Fruit fly (Drosophila melanogaster) whole organism, embryonic: ENCODE data around the gene Spn88Ea.

ENCODE experiments used
- ATbp ChIP-seq: fragments of 200-800 bp; sonication (Bioruptor generic); optimal IDR thresholded peaks from 2 replicates; lab custom pipeline; 2017; ENCODE audit warnings: missing biosample characterization, mild to moderate bottlenecking, missing genetic modification characterization, missing genetic modification reagents
- Adf1 ChIP-seq: fragments of 200-800 bp; sonication (Bioruptor generic); IDR thresholded peaks from 2 replicates; pipeline ENCODE4 v1.3.6; 2022; ENCODE audit warnings: missing biosample characterization, missing genetic modification characterization
- Blimp-1 ChIP-seq: fragments of 200-800 bp; sonication (Bioruptor generic); optimal IDR thresholded peaks from 3 replicates; lab custom pipeline; 2018; ENCODE audit warnings: missing biosample characterization, missing genetic modification characterization, mild to moderate bottlenecking, moderate library complexity, missing genetic modification reagents
- CG11504 ChIP-seq: fragments of 200-800 bp; sonication (Bioruptor generic); optimal IDR thresholded peaks from 3 replicates; lab custom pipeline; 2019; ENCODE audit warnings: missing biosample characterization, mild to moderate bottlenecking, missing genetic modification characterization, moderate library complexity
- CG12236 ChIP-seq: fragments of 200-800 bp; sonication (Bioruptor generic); optimal IDR thresholded peaks from 2 replicates; lab custom pipeline; 2016; ENCODE audit warnings: missing biosample characterization, missing genetic modification characterization
- CG12769 ChIP-seq: fragments of 200-800 bp; sonication (Bioruptor generic); optimal IDR thresholded peaks from 2 replicates; lab custom pipeline; 2019; ENCODE audit warnings: missing biosample characterization, mild to moderate bottlenecking, missing genetic modification characterization, moderate library complexity
- CG13775 ChIP-seq: fragments of 200-800 bp; sonication (Bioruptor generic); optimal IDR thresholded peaks from 3 replicates; lab custom pipeline; 2017; ENCODE audit warnings: missing biosample characterization, mild to moderate bottlenecking, missing genetic modification characterization
- CG13894 ChIP-seq: fragments of 200-800 bp; sonication (Bioruptor generic); optimal IDR thresholded peaks from 3 replicates; lab custom pipeline; 2018; ENCODE audit warnings: missing biosample characterization, mild to moderate bottlenecking, missing genetic modification characterization, moderate library complexity
- CG15011 ChIP-seq: fragments of 200-800 bp; sonication (Bioruptor generic); optimal IDR thresholded peaks from 3 replicates; lab custom pipeline; 2018; ENCODE audit warnings: missing biosample characterization, mild to moderate bottlenecking, missing genetic modification characterization
- CG15269 ChIP-seq: fragments of 200-800 bp; sonication (Bioruptor generic); optimal IDR thresholded peaks from 2 replicates; lab custom pipeline; 2018; ENCODE audit warnings: missing biosample characterization, mild to moderate bottlenecking, missing genetic modification characterization, moderate library complexity
- CG1792 ChIP-seq: fragments of 200-800 bp; sonication (Bioruptor generic); optimal IDR thresholded peaks from 2 replicates; lab custom pipeline; 2016; ENCODE audit warnings: missing biosample characterization, missing genetic modification characterization
- CG1832 ChIP-seq: fragments of 200-800 bp; sonication (Bioruptor generic); optimal IDR thresholded peaks from 2 replicates; lab custom pipeline; 2017; ENCODE audit warnings: missing biosample characterization, mild to moderate bottlenecking, missing genetic modification characterization, inconsistent platforms
- CG18599 ChIP-seq: fragments of 200-800 bp; sonication (Bioruptor generic); optimal IDR thresholded peaks from 3 replicates; lab custom pipeline; 2017; ENCODE audit warnings: missing biosample characterization, missing genetic modification characterization, mild to moderate bottlenecking, moderate library complexity, missing genetic modification reagents
- CG34376 ChIP-seq: fragments of 200-800 bp; sonication (Bioruptor generic); optimal IDR thresholded peaks from 2 replicates; lab custom pipeline; 2018; ENCODE audit warnings: missing biosample characterization, mild to moderate bottlenecking, missing genetic modification characterization
- CG4820 ChIP-seq: fragments of 200-800 bp; sonication (Bioruptor generic); optimal IDR thresholded peaks from 3 replicates; lab custom pipeline; 2016; ENCODE audit warnings: missing biosample characterization, missing genetic modification characterization
- CG6813 ChIP-seq: fragments of 200-800 bp; sonication (Bioruptor generic); optimal IDR thresholded peaks from 2 replicates; lab custom pipeline; 2017; ENCODE audit warnings: missing biosample characterization, missing genetic modification characterization, mild to moderate bottlenecking, moderate library complexity, missing genetic modification reagents
- CG8924 ChIP-seq: fragments of 200-800 bp; optimal IDR thresholded peaks from 3 replicates; lab custom pipeline; 2019; ENCODE audit warnings: missing biosample characterization, mild to moderate bottlenecking, missing genetic modification characterization, moderate library complexity
- Dip2 ChIP-seq: fragments of 200-800 bp; sonication (Bioruptor generic); IDR thresholded peaks from 2 replicates; pipeline ENCODE4 v1.3.6; 2022; ENCODE audit warnings: missing biosample characterization, missing genetic modification characterization
- E2f2 ChIP-seq: fragments of 200-800 bp; sonication (Bioruptor generic); IDR thresholded peaks from 2 replicates; pipeline ENCODE4 v1.3.6; 2022; ENCODE audit warnings: missing biosample characterization, missing genetic modification characterization
- Hr3 ChIP-seq: fragments of 200-800 bp; sonication (Bioruptor generic); optimal IDR thresholded peaks from 3 replicates; lab custom pipeline; 2016; ENCODE audit warnings: missing biosample characterization, missing genetic modification characterization
- Lpt ChIP-seq: fragments of >200 bp; optimal IDR thresholded peaks from 2 replicates; lab custom pipeline; 2018; ENCODE audit warnings: missing biosample characterization, missing genetic modification characterization
- Myb ChIP-seq: fragments of 200-800 bp; sonication (Bioruptor generic); optimal IDR thresholded peaks from 2 replicates; lab custom pipeline; 2016; ENCODE audit warnings: missing biosample characterization, missing genetic modification characterization
- NK7.1 ChIP-seq: fragments of 200-800 bp; sonication (Bioruptor generic); optimal IDR thresholded peaks from 3 replicates; lab custom pipeline; 2016; ENCODE audit warnings: missing biosample characterization, missing genetic modification characterization
- Neu2 ChIP-seq: fragments of 200-800 bp; sonication (Bioruptor generic); optimal IDR thresholded peaks from 3 replicates; lab custom pipeline; 2016; ENCODE audit warnings: missing biosample characterization, missing genetic modification characterization, borderline replicate concordance
- Six4 ChIP-seq: fragments of 200-800 bp; sonication (Bioruptor generic); optimal IDR thresholded peaks from 2 replicates; lab custom pipeline; 2016; ENCODE audit warnings: missing biosample characterization, missing genetic modification characterization
- Sox100B ChIP-seq: fragments of 200-800 bp; sonication (Bioruptor generic); optimal IDR thresholded peaks from 3 replicates; lab custom pipeline; 2018; ENCODE audit warnings: missing biosample characterization, mild to moderate bottlenecking, missing genetic modification characterization
- Trl ChIP-seq, 3 experiments: fragments of >200 bp in 2 of 3; fragments of 200-800 bp in 1 of 3; sonication (Bioruptor generic) in 1 of 3; optimal IDR thresholded peaks; 2 replicates in 1 of 3; 3 replicates in 2 of 3; lab custom pipeline; 2016 to 2017; ENCODE audit warnings: missing biosample characterization in 1 of 3, missing genetic modification characterization in 1 of 3
- ab ChIP-seq: fragments of 200-800 bp; sonication (Bioruptor generic); optimal IDR thresholded peaks from 2 replicates; lab custom pipeline; 2016; ENCODE audit warnings: missing biosample characterization, missing genetic modification characterization
- ac ChIP-seq: fragments of 200-800 bp; sonication (Bioruptor generic); optimal IDR thresholded peaks from 3 replicates; lab custom pipeline; 2017; ENCODE audit warnings: missing biosample characterization, mild to moderate bottlenecking, missing genetic modification characterization
- croc ChIP-seq: fragments of 200-800 bp; sonication (Bioruptor generic); conservative IDR thresholded peaks from 3 replicates; pipeline ENCODE4 v1.3.6; 2022; ENCODE audit warnings: missing biosample characterization, missing genetic modification characterization
- danr ChIP-seq: fragments of 200-800 bp; sonication (Bioruptor generic); IDR thresholded peaks from 2 replicates; pipeline ENCODE4 v1.3.6; 2022; ENCODE audit warnings: missing biosample characterization, missing genetic modification characterization
- dmrt11E ChIP-seq: fragments of 200-800 bp; sonication (Bioruptor generic); optimal IDR thresholded peaks from 3 replicates; lab custom pipeline; 2018; ENCODE audit warnings: missing biosample characterization, mild to moderate bottlenecking, missing genetic modification characterization, moderate library complexity
- esg ChIP-seq: fragments of 200-800 bp; sonication (Bioruptor generic); conservative IDR thresholded peaks from 2 replicates; pipeline ENCODE4 v1.3.6; 2022; ENCODE audit warnings: missing biosample characterization, missing genetic modification characterization
- fd96Cb ChIP-seq: fragments of 200-800 bp; sonication (Bioruptor generic); optimal IDR thresholded peaks from 2 replicates; lab custom pipeline; 2018; ENCODE audit warnings: missing biosample characterization, mild to moderate bottlenecking, missing genetic modification characterization, moderate library complexity
- fu2 ChIP-seq: fragments of 200-800 bp; sonication (Bioruptor generic); optimal IDR thresholded peaks from 2 replicates; lab custom pipeline; 2016; ENCODE audit warnings: missing biosample characterization, missing genetic modification characterization
- gcm ChIP-seq: fragments of 200-800 bp; sonication (Bioruptor generic); optimal IDR thresholded peaks from 2 replicates; lab custom pipeline; 2019; ENCODE audit warnings: missing biosample characterization, mild to moderate bottlenecking, missing genetic modification characterization, moderate library complexity
- gt ChIP-seq: fragments of 200-800 bp; sonication (Bioruptor generic); IDR thresholded peaks from 2 replicates; pipeline ENCODE4 v1.3.6; 2022; ENCODE audit warnings: missing biosample characterization, missing genetic modification characterization
- lbe ChIP-seq: fragments of 200-800 bp; sonication (Bioruptor generic); optimal IDR thresholded peaks from 2 replicates; lab custom pipeline; 2016; ENCODE audit warnings: missing biosample characterization, mild to moderate bottlenecking, missing genetic modification characterization
- maf-S ChIP-seq: fragments of 200-800 bp; sonication (Bioruptor generic); optimal IDR thresholded peaks from 2 replicates; lab custom pipeline; 2016; ENCODE audit warnings: missing biosample characterization, missing genetic modification characterization
- mld ChIP-seq: fragments of 200-800 bp; sonication (Bioruptor generic); IDR thresholded peaks from 3 replicates; pipeline ENCODE4 v1.3.6; 2022; ENCODE audit warnings: missing biosample characterization, missing genetic modification characterization; ENCODE audit not compliant: partially characterized antibody
- phol ChIP-seq: fragments of 200-800 bp; sonication (Bioruptor generic); optimal IDR thresholded peaks from 3 replicates; lab custom pipeline; 2018; ENCODE audit warnings: missing biosample characterization, mild to moderate bottlenecking, missing genetic modification characterization, moderate library complexity
- sens ChIP-seq: fragments of 200-800 bp; sonication (Bioruptor generic); peaks from one replicate; lab custom pipeline; 2016; ENCODE audit warnings: missing biosample characterization, missing genetic modification characterization
- sisA ChIP-seq: fragments of 200-800 bp; sonication (Bioruptor generic); IDR thresholded peaks from 2 replicates; pipeline ENCODE4 v1.3.6; 2022; ENCODE audit warnings: missing biosample characterization, missing genetic modification characterization
- slp2 ChIP-seq: fragments of 200-800 bp; sonication (Bioruptor generic); optimal IDR thresholded peaks from 2 replicates; lab custom pipeline; 2016; ENCODE audit warnings: missing biosample characterization, missing genetic modification characterization
- ttk ChIP-seq: fragments of 200-800 bp; sonication (Bioruptor generic); IDR thresholded peaks from 2 replicates; pipeline ENCODE4 v2.1.2; 2022; ENCODE audit warnings: missing biosample characterization, missing genetic modification characterization
- unc-4 ChIP-seq: fragments of 200-800 bp; sonication (Bioruptor generic); IDR thresholded peaks from 2 replicates; pipeline ENCODE4 v1.3.6; 2022; ENCODE audit warnings: missing biosample characterization, missing genetic modification characterization; ENCODE audit not compliant: partially characterized antibody
- zen ChIP-seq: fragments of 200-800 bp; sonication (Bioruptor generic); optimal IDR thresholded peaks from 3 replicates; lab custom pipeline; 2018; ENCODE audit warnings: missing biosample characterization, mild to moderate bottlenecking, missing genetic modification characterization, moderate library complexity

Gene Spn88Ea

dm6 chr3R:15196134-15197034 lies 9.9 kb downstream of the Spn88Ea start, which contains the start of the genes Kpc1 and CG42542 (continued):
- TF ChIP-seq Sox100B (GFP tag; lab: Kevin White, UChicago) (no peak), CG12236 (GFP tag; lab: Kevin White, UChicago) (peak; percentile 33), lbe (GFP tag; lab: Kevin White, UChicago) (no peak), Blimp-1 (GFP tag; lab: Kevin White, UChicago) (peak; percentile 90), gcm (no peak), CG12769 (tag; lab: Kevin White, UChicago) (no peak), Lpt (GFP tag; lab: Kevin White, UChicago) (no peak), CG8924 (tag; lab: Kevin White, UChicago) (peak; percentile 44), zen (tag; lab: Kevin White, UChicago) (peak; percentile 26), sens (GFP tag; lab: Kevin White, UChicago) (peak; percentile 93), CG13894 (tag; lab: Kevin White, UChicago) (no peak), phol (tag; lab: Kevin White, UChicago) (peak; percentile 54), esg (GFP tag; lab: Robert Waterston, UW) (peak; percentile 28; the same call in 1 of the 2 replicates), CG6813 (peak; percentile 19), CG15269 (peak; percentile 55), CG4820 (peak; percentile 60), E2f2 (GFP tag; lab: Robert Waterston, UW) (peak; percentile 89), mld (GFP tag; lab: Robert Waterston, UW) (peak; percentile 59; the same call in 1 of the 3 replicates), CG15011 (GFP tag; lab: Kevin White, UChicago) (peak; percentile 20), sisA (GFP tag; lab: Robert Waterston, UW) (peak; percentile 37; the same call in 1 of the 2 replicates), ATbp (GFP tag; lab: Kevin White, UChicago) (peak; percentile 44), CG34376 (GFP tag; lab: Kevin White, UChicago) (peak; percentile 61), Hr3 (GFP tag; lab: Kevin White, UChicago) (peak; percentile 74), fu2 (peak; percentile 50), slp2 (GFP tag; lab: Kevin White, UChicago) (peak; percentile 67), Adf1 (GFP tag; lab: Robert Waterston, UW) (peak; percentile 50; the same call in 1 of the 2 replicates), ab (GFP tag; lab: Kevin White, UChicago) (peak; percentile 78), maf-S (GFP tag; lab: Kevin White, UChicago) (peak; percentile 63), gt (GFP tag; lab: Robert Waterston, UW) (no peak), CG11504 (tag; lab: Kevin White, UChicago) (no peak), dmrt11E (peak; percentile 75), CG1792 (peak; percentile 43), Myb (GFP tag; lab: Kevin White, UChicago) (peak; percentile 80), NK7.1 (GFP tag; lab: Kevin White, UChicago) (peak; percentile 48), CG1832 (peak; percentile 67), Six4 (GFP tag; lab: Kevin White, UChicago) (peak; percentile 49), danr (peak; percentile 39; the same call in 1 of the 2 replicates), CG13775 (GFP tag; lab: Kevin White, UChicago) (peak; percentile 81), Trl (optimal IDR thresholded peaks at IDR 0.05; lab: Kevin White, UChicago) (no peak), Trl (GFP tag; optimal IDR thresholded peaks at IDR 0.05; lab: Kevin White, UChicago) (peak; percentile 77), ttk (peak; percentile 46; the same call in 1 of the 2 replicates), ac (GFP tag; lab: Kevin White, UChicago) (no peak), Neu2 (GFP tag; lab: Kevin White, UChicago) (no peak), Dip2 (GFP tag; lab: Robert Waterston, UW) (no peak), unc-4 (GFP tag; lab: Robert Waterston, UW) (peak; percentile 92), fd96Cb (tag; lab: Kevin White, UChicago) (peak; percentile 30), CG18599 (GFP tag; lab: Kevin White, UChicago) (peak; percentile 69), croc (GFP tag; lab: Robert Waterston, UW) (peak; percentile 33; the same call in 2 of the 3 replicates)
